Worm (Caenorhabditis elegans) whole organism, L1 larva: ENCODE data around the gene ech-5.

Source experiments
- dpl-1 ChIP-seq, 3 experiments: fragments of 150-350 bp in 2 of 3; sonication (generic microtip) in 1 of 3; optimal IDR thresholded peaks; 2 replicates each; lab custom pipeline; 2014 to 2017; ENCODE audit warnings: missing biosample characterization in 3 of 3, missing genetic modification characterization in 3 of 3, missing genetic modification reagents in 3 of 3
- egl-13 ChIP-seq: sonication (generic microtip); optimal IDR thresholded peaks from 2 replicates; lab custom pipeline; 2016; ENCODE audit warnings: missing genotype, missing genetic modification reagents, missing genetic modification characterization, missing compliant biosample characterization
- egl-27 ChIP-seq, 2 experiments: fragments of 150-350 bp in 1 of 2; sonication (generic microtip); optimal IDR thresholded peaks; 3 replicates each; lab custom pipeline; 2017 to 2018; ENCODE audit warnings: missing biosample characterization in 2 of 2, missing genetic modification characterization in 2 of 2, missing genetic modification reagents in 2 of 2
- nhr-11 ChIP-seq: fragments of 150-350 bp; optimal IDR thresholded peaks from 2 replicates; lab custom pipeline; 2014; ENCODE audit warnings: missing biosample characterization, missing genetic modification characterization
- nhr-12 ChIP-seq: sonication (generic microtip); optimal IDR thresholded peaks from 2 replicates; lab custom pipeline; 2017; ENCODE audit warnings: missing biosample characterization, missing genetic modification characterization
- nhr-28 ChIP-seq: fragments of 150-350 bp; optimal IDR thresholded peaks from 2 replicates; lab custom pipeline; 2014; ENCODE audit warnings: missing biosample characterization, missing genetic modification characterization
- nhr-90 ChIP-seq: sonication (generic microtip); optimal IDR thresholded peaks from 2 replicates; lab custom pipeline; 2016; ENCODE audit warnings: mild to moderate bottlenecking, missing genetic modification characterization, missing compliant biosample characterization; ENCODE audit not compliant: poor library complexity
- pqm-1 ChIP-seq: sonication (generic microtip); optimal IDR thresholded peaks from 3 replicates; lab custom pipeline; 2017; ENCODE audit warnings: missing biosample characterization, missing genetic modification characterization
- snpc-4 ChIP-seq: fragments of 150-350 bp; optimal IDR thresholded peaks from 2 replicates; lab custom pipeline; 2014; ENCODE audit warnings: missing biosample characterization, missing genetic modification characterization
- xbp-1 ChIP-seq: sonication (generic microtip); optimal IDR thresholded peaks from 2 replicates; lab custom pipeline; 2016; ENCODE audit warnings: missing genetic modification characterization, missing compliant biosample characterization

DNA sequence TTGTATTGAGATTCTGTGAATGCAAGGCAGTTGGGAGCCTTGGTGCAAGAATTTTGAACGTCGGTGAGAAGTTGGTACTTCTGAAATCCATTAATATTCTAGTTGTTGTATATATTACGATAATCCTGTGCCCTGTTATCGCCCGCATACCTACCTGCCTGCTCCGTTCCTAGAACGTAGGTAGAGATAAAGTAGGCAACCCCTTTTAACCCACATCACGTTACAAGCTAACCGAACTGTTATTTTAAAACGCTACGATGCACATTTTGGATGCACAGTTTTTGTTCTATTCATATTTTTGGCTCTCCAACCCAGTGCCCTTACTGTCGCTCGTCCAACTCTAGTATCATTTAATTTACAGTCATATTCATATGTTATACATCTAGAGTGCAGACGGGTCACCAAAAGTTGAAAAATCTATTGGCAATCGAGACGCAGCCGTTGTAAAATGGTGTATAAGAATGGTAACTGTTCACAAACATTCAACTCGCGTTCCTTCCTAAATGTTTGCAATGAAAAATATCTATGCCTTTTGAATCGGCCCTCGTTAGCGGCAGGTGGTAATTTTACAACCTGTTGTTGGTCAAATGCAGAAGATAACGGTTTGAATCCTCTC is 42.4 kb upstream of the ech-5 start:
- TF ChIP-seq nhr-28 (tag; lab: Kevin White, UChicago): no peak
- TF ChIP-seq xbp-1 (tag; lab: Kevin White, UChicago): no peak
- no peak for TF ChIP-seq pqm-1 (tag; lab: Kevin White, UChicago)
- no peak for TF ChIP-seq dpl-1 (GFP tag; optimal IDR thresholded peaks at IDR 0.05; lab: Kevin White, UChicago)
- no peak for TF ChIP-seq nhr-90 (tag; lab: Kevin White, UChicago)
- no peak for TF ChIP-seq snpc-4 (tag; lab: Kevin White, UChicago)
- TF ChIP-seq nhr-11 (tag; lab: Kevin White, UChicago): no peak
- no peak for TF ChIP-seq egl-27 (tag; optimal IDR thresholded peaks at IDR 0.05; lab: Kevin White, UChicago)
- TF ChIP-seq nhr-12 (tag; lab: Kevin White, UChicago): no peak
- TF ChIP-seq egl-13 (tag; lab: Kevin White, UChicago): no peak
